Fruit fly (Drosophila melanogaster) whole organism, embryonic: Measurements from ENCODE around the gene CG17107.
A peak's percentile ranks its signal among the peaks of the same experiment; 100 is the strongest.

Source experiments
- Abd-B ChIP-seq: fragments of 200-800 bp; sonication (Bioruptor generic); optimal IDR thresholded peaks from 2 replicates; lab custom pipeline; 2018; ENCODE audit warnings: missing biosample characterization, mild to moderate bottlenecking, missing genetic modification characterization, moderate library complexity
- Atf-2 ChIP-seq: fragments of 200-800 bp; sonication (Bioruptor generic); optimal IDR thresholded peaks from 2 replicates; lab custom pipeline; 2016; ENCODE audit warnings: missing biosample characterization, missing genetic modification characterization
- Blimp-1 ChIP-seq: fragments of 200-800 bp; sonication (Bioruptor generic); optimal IDR thresholded peaks from 3 replicates; lab custom pipeline; 2018; ENCODE audit warnings: missing biosample characterization, missing genetic modification characterization, mild to moderate bottlenecking, moderate library complexity, missing genetic modification reagents
- CG10959 ChIP-seq: fragments of 200-800 bp; sonication (Bioruptor generic); IDR thresholded peaks from 2 replicates; pipeline ENCODE4 v1.3.6; 2022; ENCODE audit warnings: missing biosample characterization, missing genetic modification characterization
- CG11560 ChIP-seq: fragments of 200-800 bp; sonication (Bioruptor generic); IDR thresholded peaks from 3 replicates; pipeline ENCODE4 v1.3.6; 2022; ENCODE audit warnings: missing biosample characterization, missing genetic modification characterization
- CG11695 ChIP-seq: fragments of 200-800 bp; sonication (Bioruptor generic); IDR thresholded peaks from 3 replicates; pipeline ENCODE4 v1.3.6; 2022; ENCODE audit warnings: missing biosample characterization, missing genetic modification characterization
- CG12071 ChIP-seq: fragments of 200-800 bp; sonication (Bioruptor generic); optimal IDR thresholded peaks from 3 replicates; lab custom pipeline; 2018; ENCODE audit warnings: missing biosample characterization, mild to moderate bottlenecking, missing genetic modification characterization
- CG12769 ChIP-seq: fragments of 200-800 bp; sonication (Bioruptor generic); optimal IDR thresholded peaks from 2 replicates; lab custom pipeline; 2019; ENCODE audit warnings: missing biosample characterization, mild to moderate bottlenecking, missing genetic modification characterization, moderate library complexity
- CG13123 ChIP-seq: fragments of 200-800 bp; sonication (Bioruptor generic); optimal IDR thresholded peaks from 2 replicates; lab custom pipeline; 2016; ENCODE audit warnings: missing biosample characterization, missing genetic modification characterization
- CG14014 ChIP-seq: fragments of 200-800 bp; sonication (Bioruptor generic); IDR thresholded peaks from 2 replicates; pipeline ENCODE4 v1.3.6; 2022; ENCODE audit warnings: missing biosample characterization, missing genetic modification characterization
- CG14667 ChIP-seq: fragments of 200-800 bp; sonication (Bioruptor generic); IDR thresholded peaks from 2 replicates; pipeline ENCODE4 v1.3.6; 2022; ENCODE audit warnings: missing biosample characterization, missing genetic modification characterization
- CG15696 ChIP-seq: fragments of 200-800 bp; sonication (Bioruptor generic); optimal IDR thresholded peaks from 2 replicates; lab custom pipeline; 2019; ENCODE audit warnings: missing biosample characterization, mild to moderate bottlenecking, missing genetic modification characterization, moderate library complexity
- CG1602 ChIP-seq: fragments of 200-800 bp; sonication (Bioruptor generic); optimal IDR thresholded peaks from 3 replicates; lab custom pipeline; 2016; ENCODE audit warnings: missing biosample characterization, missing genetic modification characterization
- CG3163 ChIP-seq: fragments of 200-800 bp; sonication (Bioruptor generic); optimal IDR thresholded peaks from 3 replicates; lab custom pipeline; 2016; ENCODE audit warnings: missing biosample characterization, missing genetic modification characterization
- CG4328 ChIP-seq: fragments of 200-800 bp; sonication (Bioruptor generic); optimal IDR thresholded peaks from 3 replicates; lab custom pipeline; 2017; ENCODE audit warnings: missing biosample characterization, missing genetic modification reagents, missing genetic modification characterization
- CG7372 ChIP-seq: fragments of 200-800 bp; sonication (Bioruptor generic); IDR thresholded peaks from 2 replicates; pipeline ENCODE4 v1.3.6; 2022; ENCODE audit warnings: missing biosample characterization, missing genetic modification characterization
- CG7928 ChIP-seq: fragments of 200-800 bp; sonication (Bioruptor generic); optimal IDR thresholded peaks from 2 replicates; lab custom pipeline; 2017; ENCODE audit warnings: missing biosample characterization, mild to moderate bottlenecking, missing genetic modification characterization
- CG8924 ChIP-seq: fragments of 200-800 bp; optimal IDR thresholded peaks from 3 replicates; lab custom pipeline; 2019; ENCODE audit warnings: missing biosample characterization, mild to moderate bottlenecking, missing genetic modification characterization, moderate library complexity
- CG8944 ChIP-seq: fragments of 200-800 bp; sonication (Bioruptor generic); optimal IDR thresholded peaks from 3 replicates; lab custom pipeline; 2016; ENCODE audit warnings: missing biosample characterization, missing genetic modification characterization
- Deaf1 ChIP-seq: fragments of 200-800 bp; optimal IDR thresholded peaks from 3 replicates; lab custom pipeline; 2019; ENCODE audit warnings: missing biosample characterization, mild to moderate bottlenecking, missing genetic modification characterization, moderate library complexity
- Dref ChIP-seq: fragments of 200-800 bp; sonication (Bioruptor generic); IDR thresholded peaks from 2 replicates; pipeline ENCODE4 v1.3.6; 2022; ENCODE audit warnings: missing biosample characterization, missing genetic modification characterization
- Drgx ChIP-seq: fragments of 200-800 bp; sonication (Bioruptor generic); IDR thresholded peaks from 2 replicates; pipeline ENCODE4 v1.3.6; 2022; ENCODE audit warnings: missing biosample characterization, missing genetic modification characterization
- MTF-1 ChIP-seq: fragments of 200-800 bp; sonication (Bioruptor generic); optimal IDR thresholded peaks from 2 replicates; lab custom pipeline; 2018; ENCODE audit warnings: missing biosample characterization, mild to moderate bottlenecking, missing genetic modification characterization, borderline replicate concordance
- Max ChIP-seq: fragments of 200-800 bp; sonication (Bioruptor generic); optimal IDR thresholded peaks from 2 replicates; lab custom pipeline; 2016; ENCODE audit warnings: missing biosample characterization, mild to moderate bottlenecking, missing genetic modification characterization
- NC2β ChIP-seq: fragments of 200-800 bp; sonication (Bioruptor generic); optimal IDR thresholded peaks from 2 replicates; lab custom pipeline; 2016; ENCODE audit warnings: missing biosample characterization, missing genetic modification characterization
- NK7.1 ChIP-seq: fragments of 200-800 bp; sonication (Bioruptor generic); optimal IDR thresholded peaks from 3 replicates; lab custom pipeline; 2016; ENCODE audit warnings: missing biosample characterization, missing genetic modification characterization
- Nf-YB ChIP-seq: fragments of 200-800 bp; sonication (Bioruptor generic); optimal IDR thresholded peaks from 3 replicates; lab custom pipeline; 2019; ENCODE audit warnings: missing biosample characterization, mild to moderate bottlenecking, missing genetic modification characterization, moderate library complexity
- NfI ChIP-seq: fragments of 200-800 bp; sonication (Bioruptor generic); optimal IDR thresholded peaks from 3 replicates; lab custom pipeline; 2018; ENCODE audit warnings: missing biosample characterization, mild to moderate bottlenecking, missing genetic modification characterization, moderate library complexity
- Pdp1 ChIP-seq, 2 experiments: fragments of 200-800 bp; sonication (Bioruptor generic); optimal IDR thresholded peaks; 3 replicates each; lab custom pipeline; 2016; ENCODE audit warnings: missing biosample characterization in 2 of 2, missing genetic modification characterization in 2 of 2, mild to moderate bottlenecking in 1 of 2, moderate library complexity in 1 of 2
- Poxn ChIP-seq: fragments of 200-800 bp; sonication (Bioruptor generic); IDR thresholded peaks from 2 replicates; pipeline ENCODE4 v1.3.6; 2022; ENCODE audit warnings: missing biosample characterization, missing genetic modification characterization
- Spps ChIP-seq: fragments of 200-800 bp; sonication (Bioruptor generic); optimal IDR thresholded peaks from 2 replicates; lab custom pipeline; 2018; ENCODE audit warnings: missing biosample characterization, mild to moderate bottlenecking, missing genetic modification characterization
- Sry-β ChIP-seq: fragments of 200-800 bp; sonication (Bioruptor generic); optimal IDR thresholded peaks from 2 replicates; lab custom pipeline; 2018; ENCODE audit warnings: missing biosample characterization, mild to moderate bottlenecking, missing genetic modification characterization, moderate library complexity
- Taf1 ChIP-seq: fragments of 200-800 bp; sonication (Bioruptor generic); IDR thresholded peaks from 2 replicates; pipeline ENCODE4 v1.3.6; 2022; ENCODE audit warnings: missing biosample characterization, missing genetic modification characterization
- Vsx1 ChIP-seq: fragments of 200-800 bp; sonication (Bioruptor generic); optimal IDR thresholded peaks from 2 replicates; lab custom pipeline; 2017; ENCODE audit warnings: missing biosample characterization, mild to moderate bottlenecking, missing genetic modification characterization, missing genetic modification reagents
- bowl ChIP-seq: fragments of 200-800 bp; sonication (Bioruptor generic); IDR thresholded peaks from 2 replicates; pipeline ENCODE4 v1.3.6; 2022; ENCODE audit warnings: missing biosample characterization, missing genetic modification characterization
- cato ChIP-seq: fragments of 200-800 bp; sonication (Bioruptor generic); optimal IDR thresholded peaks from 2 replicates; lab custom pipeline; 2016; ENCODE audit warnings: missing biosample characterization, missing genetic modification characterization, borderline replicate concordance
- corto ChIP-seq: fragments of 200-800 bp; sonication (Bioruptor generic); optimal IDR thresholded peaks from 2 replicates; lab custom pipeline; 2016; ENCODE audit warnings: missing biosample characterization, mild to moderate bottlenecking, missing genetic modification characterization, moderate library complexity
- crp ChIP-seq, 2 experiments: fragments of 200-800 bp; sonication (Bioruptor generic); optimal IDR thresholded peaks; 2 replicates in 1 of 2; 3 replicates in 1 of 2; lab custom pipeline; 2017; ENCODE audit warnings: missing biosample characterization in 2 of 2, missing genetic modification characterization in 2 of 2, mild to moderate bottlenecking in 1 of 2, moderate library complexity in 1 of 2
- disco-r ChIP-seq: fragments of 200-800 bp; sonication (Bioruptor generic); optimal IDR thresholded peaks from 2 replicates; lab custom pipeline; 2016; ENCODE audit warnings: missing biosample characterization, missing genetic modification characterization
- fd96Cb ChIP-seq: fragments of 200-800 bp; sonication (Bioruptor generic); optimal IDR thresholded peaks from 2 replicates; lab custom pipeline; 2018; ENCODE audit warnings: missing biosample characterization, mild to moderate bottlenecking, missing genetic modification characterization, moderate library complexity
- fu2 ChIP-seq: fragments of 200-800 bp; sonication (Bioruptor generic); optimal IDR thresholded peaks from 2 replicates; lab custom pipeline; 2016; ENCODE audit warnings: missing biosample characterization, missing genetic modification characterization
- h ChIP-seq: fragments of >200 bp; optimal IDR thresholded peaks from 2 replicates; lab custom pipeline; 2017
- mirr ChIP-seq: fragments of 200-800 bp; sonication (Bioruptor generic); optimal IDR thresholded peaks from 3 replicates; lab custom pipeline; 2018; ENCODE audit warnings: missing biosample characterization, mild to moderate bottlenecking, missing genetic modification characterization
- nom ChIP-seq: fragments of 200-800 bp; sonication (Bioruptor generic); optimal IDR thresholded peaks from 2 replicates; lab custom pipeline; 2017; ENCODE audit warnings: missing biosample characterization, missing genetic modification characterization, mild to moderate bottlenecking, moderate library complexity, missing genetic modification reagents
- pita ChIP-seq: fragments of 200-800 bp; sonication (Bioruptor generic); optimal IDR thresholded peaks from 2 replicates; lab custom pipeline; 2017; ENCODE audit warnings: missing biosample characterization, mild to moderate bottlenecking, missing genetic modification characterization
- sens ChIP-seq: fragments of 200-800 bp; sonication (Bioruptor generic); peaks from one replicate; lab custom pipeline; 2016; ENCODE audit warnings: missing biosample characterization, missing genetic modification characterization
- slbo ChIP-seq: fragments of 200-800 bp; sonication (Bioruptor generic); IDR thresholded peaks from 2 replicates; pipeline ENCODE4 v1.3.6; 2022; ENCODE audit warnings: missing biosample characterization, missing genetic modification characterization
- tll ChIP-seq, 2 experiments: fragments of 200-800 bp in 1 of 2; fragments of >200 bp in 1 of 2; sonication (Bioruptor generic) in 1 of 2; optimal IDR thresholded peaks; 2 replicates each; lab custom pipeline; 2017 to 2019; ENCODE audit warnings: missing biosample characterization in 2 of 2, missing genetic modification characterization in 2 of 2, mild to moderate bottlenecking in 1 of 2, moderate library complexity in 1 of 2
- trh ChIP-seq: fragments of 200-800 bp; sonication (Bioruptor generic); optimal IDR thresholded peaks from 2 replicates; lab custom pipeline; 2016; ENCODE audit warnings: missing biosample characterization, missing genetic modification characterization
- yki ChIP-seq: fragments of >200 bp; optimal IDR thresholded peaks from 3 replicates; lab custom pipeline; 2018

The CG17107 gene

dm6 chr2L:10661490-10662240 is 20.0 kb upstream of the CG17107 start, which contains the start of gene CG31871 (continued):
- no peak for TF ChIP-seq NC2β (GFP tag; lab: Kevin White, UChicago)
- TF ChIP-seq Taf1 (GFP tag; lab: Robert Waterston, UW), result no peak
- peak; percentile 33; the same call in 1 of the 2 replicates for TF ChIP-seq CG14667
- TF ChIP-seq Pdp1 (GFP tag; optimal IDR thresholded peaks at IDR 0.05; lab: Kevin White, UChicago), result no peak
- TF ChIP-seq CG15696 (tag; lab: Kevin White, UChicago), result peak; percentile 16
- no peak for TF ChIP-seq Dref (GFP tag; lab: Robert Waterston, UW)
- TF ChIP-seq pita (GFP tag; lab: Kevin White, UChicago), result no peak
- TF ChIP-seq disco-r, result no peak
- no peak for TF ChIP-seq nom (GFP tag; lab: Kevin White, UChicago)
- TF ChIP-seq CG12071 (GFP tag; lab: Kevin White, UChicago), result no peak
- no peak for TF ChIP-seq CG7372 (GFP tag; lab: Robert Waterston, UW)
- TF ChIP-seq MTF-1, result no peak
- peak; percentile 80; the same call in 2 of the 3 replicates for TF ChIP-seq CG11695 (GFP tag; lab: Robert Waterston, UW)
- TF ChIP-seq Vsx1, result no peak
- TF ChIP-seq NfI (GFP tag; lab: Kevin White, UChicago), result peak; percentile 42
- TF ChIP-seq h (lab: Kevin White, UChicago), result no peak
- TF ChIP-seq Blimp-1 (GFP tag; lab: Kevin White, UChicago), result peak; percentile 89
- peak; percentile 12 for TF ChIP-seq cato (GFP tag; lab: Kevin White, UChicago)
- no peak for TF ChIP-seq Atf-2 (GFP tag; lab: Kevin White, UChicago)
- TF ChIP-seq trh (GFP tag; lab: Kevin White, UChicago), result peak; percentile 18
- no peak for TF ChIP-seq Sry-β (GFP tag; lab: Kevin White, UChicago)
- TF ChIP-seq Deaf1, result peak; percentile 60
- peak in 1 of 2 experiments; percentile 61 for TF ChIP-seq crp (GFP tag; optimal IDR thresholded peaks at IDR 0.05; lab: Kevin White, UChicago)
- no peak; the same call in 1 of the 2 replicates for TF ChIP-seq bowl (GFP tag; lab: Robert Waterston, UW)
- TF ChIP-seq mirr, result no peak
- peak; percentile 8 for TF ChIP-seq Max (GFP tag; lab: Kevin White, UChicago)
- TF ChIP-seq CG8924 (tag; lab: Kevin White, UChicago), result peak; percentile 85
- TF ChIP-seq CG12769 (tag; lab: Kevin White, UChicago), result peak; percentile 30
- peak; percentile 36 for TF ChIP-seq Spps (tag; lab: Kevin White, UChicago)
- TF ChIP-seq Abd-B (GFP tag; lab: Kevin White, UChicago), result peak; percentile 70
- no peak for TF ChIP-seq CG8944
- TF ChIP-seq Poxn (GFP tag; lab: Robert Waterston, UW), result no peak
- TF ChIP-seq CG10959 (GFP tag; lab: Robert Waterston, UW), result no peak
- peak; percentile 27 for TF ChIP-seq CG13123 (GFP tag; lab: Kevin White, UChicago)
- TF ChIP-seq CG14014 (GFP tag; lab: Robert Waterston, UW), result peak; percentile 61
- no peak for TF ChIP-seq corto (GFP tag; lab: Kevin White, UChicago)
- peak; percentile 71 for TF ChIP-seq sens (GFP tag; lab: Kevin White, UChicago)
- no peak for TF ChIP-seq fu2
- no peak for TF ChIP-seq tll (GFP tag; optimal IDR thresholded peaks at IDR 0.05; lab: Kevin White, UChicago)
- peak; percentile 64 for TF ChIP-seq Nf-YB (GFP tag; lab: Kevin White, UChicago)
- peak; percentile 64 for TF ChIP-seq slbo (GFP tag; lab: Robert Waterston, UW)
- peak; percentile 83 for TF ChIP-seq Drgx
- TF ChIP-seq NK7.1 (GFP tag; lab: Kevin White, UChicago), result no peak
- no peak for TF ChIP-seq CG4328 (GFP tag; lab: Kevin White, UChicago)
- no peak for TF ChIP-seq CG7928
- peak; percentile 76 for TF ChIP-seq fd96Cb
- TF ChIP-seq CG1602 (GFP tag; lab: Kevin White, UChicago), result peak; percentile 21
- TF ChIP-seq yki, result no peak
- no peak for TF ChIP-seq CG3163
- TF ChIP-seq CG11560 (tag; lab: Robert Waterston, UW), result no peak
